Fruit fly (Drosophila melanogaster) whole organism, pupa: ENCODE results near the gene CG31870.

Source experiments
- CG12605 ChIP-seq: fragments of 200-800 bp; sonication (Bioruptor generic); IDR thresholded peaks from 2 replicates; pipeline ENCODE4 v1.3.6; 2022; ENCODE audit warnings: missing biosample characterization, missing genetic modification characterization
- EcR ChIP-seq: fragments of 200-800 bp; sonication (Bioruptor generic); optimal IDR thresholded peaks from 3 replicates; lab custom pipeline; 2019; ENCODE audit warnings: missing biosample characterization, missing genetic modification characterization, mild to moderate bottlenecking, moderate library complexity, missing genetic modification reagents

DNA sequence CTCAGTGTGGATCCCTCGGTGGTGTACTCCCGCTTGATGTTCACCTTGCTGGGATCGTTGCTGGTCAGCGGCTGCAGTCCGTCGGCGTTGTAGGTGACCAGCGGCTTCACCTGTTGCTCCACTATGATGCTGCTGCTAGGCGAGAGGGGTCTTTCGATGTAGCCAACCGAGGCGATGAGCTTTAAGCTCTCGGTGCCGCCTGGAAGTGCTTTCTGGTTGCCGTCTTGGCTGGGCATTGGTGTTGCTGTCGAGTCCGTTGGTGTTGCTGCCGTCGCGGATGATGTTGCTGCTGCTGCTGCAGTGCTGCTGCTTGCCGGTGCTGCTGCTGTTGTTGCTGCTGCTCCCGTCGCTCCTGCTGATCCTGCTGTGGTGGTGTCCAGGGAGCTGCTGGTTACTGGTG lies 16.0 kb upstream of the CG31870 start:
- no peak for TF ChIP-seq EcR
- TF ChIP-seq CG12605 (GFP tag; lab: Robert Waterston, UW): peak; percentile 42; the same call in 1 of the 2 replicates
